Worm (Caenorhabditis elegans) whole organism, early embryonic: ENCODE data around the gene clec-118.

Experiments
- B0310.2 ChIP-seq: sonication (generic microtip); optimal IDR thresholded peaks from 2 replicates; lab custom pipeline; 2016; ENCODE audit warnings: mild to moderate bottlenecking, missing genetic modification characterization, missing compliant biosample characterization
- F13C5.2 ChIP-seq: sonication (generic microtip); optimal IDR thresholded peaks from 2 replicates; lab custom pipeline; 2017; ENCODE audit warnings: mild to moderate bottlenecking, missing genetic modification characterization, inconsistent platforms, missing compliant biosample characterization
- aly-1 ChIP-seq: sonication (generic microtip); optimal IDR thresholded peaks from 2 replicates; lab custom pipeline; 2016; ENCODE audit warnings: missing genetic modification characterization, missing compliant biosample characterization
- ama-1 ChIP-seq: fragments of 150-350 bp; optimal IDR thresholded peaks from 2 replicates; lab custom pipeline; 2014
- ceh-13 ChIP-seq: fragments of 200-800 bp; sonication (Bioruptor generic); optimal IDR thresholded peaks from 2 replicates; lab custom pipeline; 2018; ENCODE audit warnings: mild to moderate bottlenecking, missing genetic modification characterization, missing compliant biosample characterization
- ceh-36 ChIP-seq: sonication (generic microtip); optimal IDR thresholded peaks from 2 replicates; lab custom pipeline; 2016; ENCODE audit warnings: missing genetic modification characterization, inconsistent platforms, missing compliant biosample characterization
- ets-7 ChIP-seq: sonication (generic microtip); optimal IDR thresholded peaks from 2 replicates; lab custom pipeline; 2016; ENCODE audit warnings: missing genotype, missing genetic modification characterization, missing compliant biosample characterization
- flt-1 ChIP-seq: fragments of 200-800 bp; sonication (Bioruptor generic); IDR thresholded peaks from 2 replicates; pipeline ENCODE4 v1.3.6; 2022; ENCODE audit warnings: missing genetic modification characterization, missing compliant biosample characterization
- hmbx-1 ChIP-seq: sonication (generic microtip); optimal IDR thresholded peaks from 2 replicates; lab custom pipeline; 2016; ENCODE audit warnings: mild to moderate bottlenecking, missing genetic modification characterization, missing compliant biosample characterization
- hmg-4 ChIP-seq: fragments of 200-800 bp; sonication (Bioruptor generic); optimal IDR thresholded peaks from 2 replicates; lab custom pipeline; 2018; ENCODE audit warnings: mild to moderate bottlenecking, missing genetic modification characterization, missing compliant biosample characterization
- hnd-1 ChIP-seq: sonication (generic microtip); optimal IDR thresholded peaks from 2 replicates; lab custom pipeline; 2016; ENCODE audit warnings: missing genetic modification characterization, missing compliant biosample characterization
- pes-1 ChIP-seq: fragments of 200-800 bp; sonication (Bioruptor generic); IDR thresholded peaks from 2 replicates; pipeline ENCODE4 v1.3.6; 2022; ENCODE audit warnings: missing genetic modification reagents, missing genetic modification characterization, missing compliant biosample characterization
- scrt-1 ChIP-seq: fragments of 200-800 bp; sonication (Bioruptor generic); IDR thresholded peaks from 2 replicates; pipeline ENCODE4 v1.3.6; 2022; ENCODE audit warnings: missing genetic modification characterization, missing compliant biosample characterization
- sea-1 ChIP-seq: fragments of 200-800 bp; sonication (Bioruptor generic); conservative IDR thresholded peaks from 2 replicates; pipeline ENCODE4 v1.3.6; 2022; ENCODE audit warnings: missing genetic modification characterization, missing compliant biosample characterization
- tbx-11 ChIP-seq: fragments of 200-800 bp; sonication (Bioruptor generic); IDR thresholded peaks from 2 replicates; pipeline ENCODE4 v1.3.6; 2022; ENCODE audit warnings: missing genetic modification characterization, missing compliant biosample characterization
- tbx-37 ChIP-seq: fragments of 200-800 bp; sonication (Bioruptor generic); conservative IDR thresholded peaks from 2 replicates; pipeline ENCODE4 v1.3.6; 2022; ENCODE audit warnings: missing genetic modification reagents, missing genetic modification characterization, missing compliant biosample characterization
- tra-4 ChIP-seq: sonication (generic microtip); optimal IDR thresholded peaks from 2 replicates; lab custom pipeline; 2017; ENCODE audit warnings: missing genetic modification characterization, missing compliant biosample characterization

Gene clec-118

ce11 chrII:578803-579202, 33.5 kb downstream of the clec-118 start:
- TF ChIP-seq sea-1 (GFP tag; lab: Robert Waterston, UW) (no peak), pes-1 (GFP tag; lab: Robert Waterston, UW) (no peak), ceh-13 (GFP tag; lab: Kevin White, UChicago) (no peak), ceh-36 (tag; lab: Kevin White, UChicago) (no peak), tbx-37 (no peak), aly-1 (tag; lab: Kevin White, UChicago) (no peak), scrt-1 (GFP tag; lab: Robert Waterston, UW) (no peak), F13C5.2 (no peak), hmbx-1 (no peak), ama-1 (lab: Kevin White, UChicago) (no peak), tra-4 (tag; lab: Kevin White, UChicago) (no peak), hnd-1 (tag; lab: Kevin White, UChicago) (no peak), hmg-4 (GFP tag; lab: Kevin White, UChicago) (no peak)

DNA sequence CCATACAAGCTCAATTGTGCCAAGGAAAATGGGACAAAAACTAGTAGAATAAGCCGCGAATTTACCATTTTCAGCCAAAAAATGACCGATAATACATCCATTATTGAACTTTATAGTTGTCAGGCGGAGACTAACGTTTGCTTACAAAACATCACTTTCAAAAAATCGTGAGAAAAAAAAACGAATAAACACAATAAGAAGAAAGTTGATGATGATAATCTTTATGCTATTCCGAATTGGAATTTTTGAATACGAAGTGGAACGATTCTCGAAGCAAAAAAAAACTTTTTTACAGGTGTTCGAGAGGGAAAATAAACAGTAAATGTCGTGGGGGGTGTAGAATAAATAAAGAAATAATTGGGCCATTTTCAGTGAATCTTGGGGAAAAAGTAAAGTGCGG, 34.6 kb downstream of the clec-118 start, which contains the start of gene W08F4.7:
TSS of gene W08F4.7 (minus strand) at position 101 of the 400 bp plus-strand sequence.
- TF ChIP-seq tra-4 (tag; lab: Kevin White, UChicago), result no peak
- no peak for TF ChIP-seq sea-1 (GFP tag; lab: Robert Waterston, UW)
- no peak for TF ChIP-seq hmbx-1
- no peak for TF ChIP-seq scrt-1 (GFP tag; lab: Robert Waterston, UW)

DNA sequence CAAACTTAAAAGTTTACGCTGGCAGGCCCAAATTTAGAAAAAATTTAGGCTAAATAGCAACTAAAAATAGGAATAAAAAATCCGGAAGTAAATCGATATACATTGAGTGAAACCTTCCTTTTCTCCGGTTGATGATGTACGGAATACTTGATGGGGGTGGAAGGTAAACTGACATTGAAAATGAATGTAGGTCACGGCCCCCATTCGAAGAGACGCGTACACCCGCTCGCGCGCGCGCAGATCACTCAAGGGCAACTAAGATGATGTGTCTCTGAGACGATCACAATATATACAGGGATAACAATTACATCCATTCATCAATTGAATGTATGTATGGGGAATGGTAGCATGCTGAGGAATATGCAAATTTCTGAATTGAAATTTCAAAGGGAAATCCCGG, 38.2 kb downstream of the clec-118 start:
- no peak for TF ChIP-seq sea-1 (GFP tag; lab: Robert Waterston, UW)
- no peak for TF ChIP-seq aly-1 (tag; lab: Kevin White, UChicago)
- TF ChIP-seq B0310.2 (tag; lab: Kevin White, UChicago), result no peak
- TF ChIP-seq hmbx-1, result no peak
- TF ChIP-seq ets-7 (tag; lab: Kevin White, UChicago), result no peak
- TF ChIP-seq scrt-1 (GFP tag; lab: Robert Waterston, UW), result no peak
- no peak for TF ChIP-seq tbx-37
- no peak for TF ChIP-seq flt-1 (GFP tag; lab: Robert Waterston, UW)
- no peak for TF ChIP-seq hmg-4 (GFP tag; lab: Kevin White, UChicago)
- no peak for TF ChIP-seq ama-1 (lab: Kevin White, UChicago)
- no peak for TF ChIP-seq pes-1 (GFP tag; lab: Robert Waterston, UW)
- TF ChIP-seq tbx-11, result no peak
- no peak for TF ChIP-seq ceh-36 (tag; lab: Kevin White, UChicago)
- no peak for TF ChIP-seq F13C5.2
- no peak for TF ChIP-seq ceh-13 (GFP tag; lab: Kevin White, UChicago)
- TF ChIP-seq tra-4 (tag; lab: Kevin White, UChicago), result no peak
- TF ChIP-seq hnd-1 (tag; lab: Kevin White, UChicago), result no peak

DNA sequence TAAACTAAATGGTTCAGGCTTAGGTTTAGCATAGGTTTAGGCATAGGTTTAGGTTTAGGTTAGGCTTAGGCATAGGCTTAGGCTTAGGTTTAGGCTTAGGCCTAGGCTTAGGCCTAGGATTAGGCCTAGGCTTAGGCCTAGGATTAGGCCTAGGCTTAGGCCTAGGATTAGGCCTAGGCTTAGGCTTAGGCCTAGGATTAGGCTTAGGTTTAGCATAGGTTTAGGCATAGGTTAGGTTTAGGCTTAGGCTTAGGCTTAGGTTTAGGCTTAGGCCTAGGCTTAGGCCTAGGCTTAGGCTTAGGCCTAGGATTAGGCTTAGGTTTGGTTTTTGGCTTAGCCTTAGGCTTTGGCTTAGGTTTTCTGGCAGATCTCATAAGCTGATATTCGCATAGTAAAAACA, 38.7 kb downstream of the clec-118 start:
- TF ChIP-seq pes-1 (GFP tag; lab: Robert Waterston, UW) (peak; percentile 37; the same call in 1 of the 2 replicates), ceh-36 (tag; lab: Kevin White, UChicago) (peak; percentile 88)

ce11 chrII:572010-572409, 40.3 kb downstream of the clec-118 start, which contains the start of gene mlt-8:
TSS of gene mlt-8 (minus strand) at chrII:572110.
- no peak for TF ChIP-seq hnd-1 (tag; lab: Kevin White, UChicago)
- no peak for TF ChIP-seq hmbx-1
- TF ChIP-seq sea-1 (GFP tag; lab: Robert Waterston, UW), result no peak
- no peak for TF ChIP-seq hmg-4 (GFP tag; lab: Kevin White, UChicago)
- no peak for TF ChIP-seq ets-7 (tag; lab: Kevin White, UChicago)
- TF ChIP-seq F13C5.2, result no peak
- no peak for TF ChIP-seq pes-1 (GFP tag; lab: Robert Waterston, UW)
- TF ChIP-seq tra-4 (tag; lab: Kevin White, UChicago), result no peak
- no peak for TF ChIP-seq ceh-13 (GFP tag; lab: Kevin White, UChicago)
- TF ChIP-seq scrt-1 (GFP tag; lab: Robert Waterston, UW), result no peak
- no peak for TF ChIP-seq tbx-37
- no peak for TF ChIP-seq tbx-11
- TF ChIP-seq aly-1 (tag; lab: Kevin White, UChicago), result no peak

ce11 chrII:568776-569175, 43.5 kb downstream of the clec-118 start, which contains the start of gene W08F4.5:
TSS of gene W08F4.5 (minus strand) at chrII:568876.
- no peak for TF ChIP-seq B0310.2 (tag; lab: Kevin White, UChicago)
